Fruit fly (Drosophila melanogaster) whole organism, prepupa: Measurements from ENCODE around the gene CG6769.
A peak's percentile ranks its signal among the peaks of the same experiment; 100 is the strongest.

ENCODE experiments used
- CG11294 ChIP-seq: fragments of 200-800 bp; sonication (Bioruptor generic); IDR thresholded peaks from 2 replicates; pipeline ENCODE4 v1.3.6; 2022; ENCODE audit warnings: missing biosample characterization, missing genetic modification characterization
- CG11902 ChIP-seq: fragments of 200-800 bp; sonication (Bioruptor generic); optimal IDR thresholded peaks from 3 replicates; lab custom pipeline; 2016; ENCODE audit warnings: missing biosample characterization, missing genetic modification characterization
- CG15336 ChIP-seq: fragments of 200-800 bp; sonication (Bioruptor generic); IDR thresholded peaks from 2 replicates; pipeline ENCODE4 v1.3.6; 2022; ENCODE audit warnings: missing biosample characterization, missing genetic modification characterization
- CG1621 ChIP-seq: fragments of 200-800 bp; sonication (Bioruptor generic); optimal IDR thresholded peaks from 3 replicates; lab custom pipeline; 2018; ENCODE audit warnings: missing biosample characterization, mild to moderate bottlenecking, missing genetic modification characterization
- CG16779 ChIP-seq: fragments of 200-800 bp; sonication (Bioruptor generic); optimal IDR thresholded peaks from 3 replicates; lab custom pipeline; 2017; ENCODE audit warnings: missing biosample characterization, mild to moderate bottlenecking, missing genetic modification characterization
- CG3919 ChIP-seq: fragments of 200-800 bp; sonication (Bioruptor generic); optimal IDR thresholded peaks from 3 replicates; lab custom pipeline; 2016; ENCODE audit warnings: missing biosample characterization, missing genetic modification characterization
- CG8119 ChIP-seq: fragments of 200-800 bp; sonication (Bioruptor generic); IDR thresholded peaks from 3 replicates; pipeline ENCODE4 v1.3.6; 2022; ENCODE audit warnings: missing biosample characterization, missing genetic modification characterization
- Ets96B ChIP-seq: fragments of 200-800 bp; optimal IDR thresholded peaks from 2 replicates; lab custom pipeline; 2019; ENCODE audit warnings: missing biosample characterization, mild to moderate bottlenecking, missing genetic modification characterization, moderate library complexity
- Hr38 ChIP-seq: sonication (Bioruptor generic); optimal IDR thresholded peaks from 2 replicates; lab custom pipeline; 2016; ENCODE audit warnings: missing biosample characterization, missing genetic modification characterization
- Sox14 ChIP-seq: fragments of 200-800 bp; sonication (Bioruptor generic); optimal IDR thresholded peaks from 3 replicates; lab custom pipeline; 2016; ENCODE audit warnings: missing biosample characterization, missing genetic modification characterization
- dsx ChIP-seq: fragments of 200-800 bp; optimal IDR thresholded peaks from 3 replicates; lab custom pipeline; 2019; ENCODE audit warnings: missing biosample characterization, mild to moderate bottlenecking, missing genetic modification characterization, moderate library complexity; ENCODE audit not compliant: poor library complexity, severe bottlenecking
- esn ChIP-seq: fragments of 200-800 bp; sonication (Bioruptor generic); optimal IDR thresholded peaks from 2 replicates; lab custom pipeline; 2016; ENCODE audit warnings: missing biosample characterization, mild to moderate bottlenecking, missing genetic modification characterization, moderate library complexity
- fkh ChIP-seq: fragments of 200-800 bp; sonication (Bioruptor generic); optimal IDR thresholded peaks from 3 replicates; lab custom pipeline; 2017; ENCODE audit warnings: missing biosample characterization, mild to moderate bottlenecking, missing genetic modification characterization, moderate library complexity
- vri ChIP-seq: fragments of 200-800 bp; sonication (Bioruptor generic); optimal IDR thresholded peaks from 3 replicates; lab custom pipeline; 2016; ENCODE audit warnings: missing biosample characterization, mild to moderate bottlenecking, missing genetic modification characterization

DNA sequence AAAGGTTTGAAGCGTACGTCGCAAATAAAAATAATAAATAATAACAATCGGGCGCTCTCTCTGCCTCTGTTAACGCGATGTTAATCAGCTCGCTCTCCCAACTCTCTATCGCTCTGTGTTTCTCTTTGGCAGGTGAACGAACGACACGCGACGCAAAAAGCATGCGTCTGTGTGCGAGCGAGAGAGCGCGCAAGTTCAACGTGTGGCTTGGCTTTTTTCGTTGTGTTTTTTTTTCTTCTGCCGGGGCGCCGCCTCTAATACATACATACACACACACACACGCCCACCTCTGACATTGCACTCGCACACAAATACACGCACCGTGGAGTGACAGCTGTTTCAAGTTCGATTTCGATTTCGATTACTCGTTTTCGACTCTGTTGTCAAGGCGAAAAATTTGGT lies 17.8 kb downstream of the CG6769 start:
- TF ChIP-seq CG11902 (no peak), esn (no peak), CG15336 (GFP tag; lab: Robert Waterston, UW) (peak; percentile 55; the same call in 1 of the 2 replicates), CG8119 (peak; percentile 45; the same call in 2 of the 3 replicates), Sox14 (GFP tag; lab: Kevin White, UChicago) (no peak), vri (GFP tag; lab: Kevin White, UChicago) (peak; percentile 17), CG3919 (no peak), CG1621 (tag; lab: Kevin White, UChicago) (peak; percentile 10), fkh (GFP tag; lab: Kevin White, UChicago) (no peak), Ets96B (tag; lab: Kevin White, UChicago) (no peak), dsx (GFP tag; lab: Kevin White, UChicago) (no peak), CG16779 (tag; lab: Kevin White, UChicago) (peak; percentile 25), CG11294 (GFP tag; lab: Robert Waterston, UW) (no peak), Hr38 (GFP tag; lab: Kevin White, UChicago) (no peak)
